Fruit fly (Drosophila melanogaster): ENCODE measurements around the gene ND-B14.5A.

ND-B14.5A gene

dm6 chrX:2196086-2196732 is 23.9 kb downstream of the ND-B14.5A start (continued):
- TF ChIP-seq CG1792 (GFP tag; optimal IDR thresholded peaks at IDR 0.05), result no peak
- no peak for TF ChIP-seq trh (GFP tag; optimal IDR thresholded peaks at IDR 0.05)
- TF ChIP-seq CG31441 (GFP tag; IDR thresholded peaks at IDR 0.05), result no peak
- no peak for TF ChIP-seq CG15601 (tag; optimal IDR thresholded peaks at IDR 0.05)
- no peak for TF ChIP-seq fd96Cb (tag; optimal IDR thresholded peaks at IDR 0.05)
- TF ChIP-seq CG5180 (GFP tag; optimal IDR thresholded peaks at IDR 0.05), result no peak
- no peak for TF ChIP-seq ttk (GFP tag; IDR thresholded peaks at IDR 0.05)
- TF ChIP-seq CG4854 (GFP tag; optimal IDR thresholded peaks at IDR 0.05), result no peak
- no peak for TF ChIP-seq CG10209 (GFP tag; optimal IDR thresholded peaks at IDR 0.05)
- TF ChIP-seq Dad (GFP tag; optimal IDR thresholded peaks at IDR 0.05), result no peak
- TF ChIP-seq Drgx (GFP tag; IDR thresholded peaks at IDR 0.05), result peak; percentile 74
- TF ChIP-seq Doc2 (GFP tag; IDR thresholded peaks at IDR 0.05), result no peak
- TF ChIP-seq chif (GFP tag; optimal IDR thresholded peaks at IDR 0.05), result no peak
- TF ChIP-seq CG13775 (GFP tag; optimal IDR thresholded peaks at IDR 0.05), result no peak
- TF ChIP-seq CG8478 (optimal IDR thresholded peaks at IDR 0.05), result no peak
- no peak for TF ChIP-seq rib (GFP tag; IDR thresholded peaks at IDR 0.05)
- TF ChIP-seq CG18619 (GFP tag; optimal IDR thresholded peaks at IDR 0.05), result no peak
- no peak for TF ChIP-seq lmd (GFP tag; IDR thresholded peaks at IDR 0.05)
- TF ChIP-seq dmrt99B (tag; optimal IDR thresholded peaks at IDR 0.05), result no peak
- no peak for TF ChIP-seq pan (optimal IDR thresholded peaks at IDR 0.05)
- TF ChIP-seq pan (GFP tag; optimal IDR thresholded peaks at IDR 0.05 in 1 of 2, IDR thresholded peaks at IDR 0.05 in 1 of 2), result peak in 1 of 2 experiments; percentile 24
- no peak for TF ChIP-seq CG6254 (GFP tag; optimal IDR thresholded peaks at IDR 0.05)
- TF ChIP-seq CG4360 (GFP tag; IDR thresholded peaks at IDR 0.05), result no peak
- TF ChIP-seq CG12942 (GFP tag; optimal IDR thresholded peaks at IDR 0.05), result no peak
- TF ChIP-seq B-H2 (GFP tag; optimal IDR thresholded peaks at IDR 0.05), result no peak
- TF ChIP-seq nau (GFP tag; optimal IDR thresholded peaks at IDR 0.05), result no peak
- TF ChIP-seq CG6689 (GFP tag; IDR thresholded peaks at IDR 0.05), result 0 out of 2 replicates have a peak, but pooled peaks have one; percentile 26
- no peak for TF ChIP-seq BEAF-32 (GFP tag; optimal IDR thresholded peaks at IDR 0.05)
- TF ChIP-seq Gug (GFP tag; IDR thresholded peaks at IDR 0.05), result no peak
- TF ChIP-seq Lpt (GFP tag; optimal IDR thresholded peaks at IDR 0.05), result no peak
- TF ChIP-seq inv (GFP tag; IDR thresholded peaks at IDR 0.05; ENCODE audit: partially characterized antibody), result no peak
- no peak for TF ChIP-seq CG8359 (GFP tag; optimal IDR thresholded peaks at IDR 0.05; ENCODE audit: borderline replicate concordance)
- no peak for TF ChIP-seq amos (GFP tag; IDR thresholded peaks at IDR 0.05; ENCODE audit: partially characterized antibody)
- TF ChIP-seq bowl (GFP tag; IDR thresholded peaks at IDR 0.05), result no peak
- no peak for TF ChIP-seq sqz (GFP tag; optimal IDR thresholded peaks at IDR 0.05)
- TF ChIP-seq CG18476 (GFP tag; optimal IDR thresholded peaks at IDR 0.05), result no peak
- TF ChIP-seq schlank (tag; optimal IDR thresholded peaks at IDR 0.05), result no peak
- no peak for TF ChIP-seq hbn (GFP tag; IDR thresholded peaks at IDR 0.05; ENCODE audit: partially characterized antibody)
- no peak for TF ChIP-seq gcm (GFP tag; optimal IDR thresholded peaks at IDR 0.05)
- peak; percentile 40 for TF ChIP-seq Med (GFP tag)
- no peak for TF ChIP-seq dan (GFP tag; IDR thresholded peaks at IDR 0.05)
- no peak for TF ChIP-seq peb (GFP tag; IDR thresholded peaks at IDR 0.05)
- no peak for TF ChIP-seq CG12155 (GFP tag; optimal IDR thresholded peaks at IDR 0.05)
- no peak for TF ChIP-seq toy (GFP tag; IDR thresholded peaks at IDR 0.05)
- no peak for TF ChIP-seq CG3163 (GFP tag; optimal IDR thresholded peaks at IDR 0.05)
- 0 out of 3 replicates have a peak, but pooled peaks have one; percentile 8 for TF ChIP-seq row (GFP tag; IDR thresholded peaks at IDR 0.05)
- no peak for TF ChIP-seq hkb (optimal IDR thresholded peaks at IDR 0.05)
- peak; percentile 39; the same call in 1 of the 2 replicates for TF ChIP-seq hkb (GFP tag; IDR thresholded peaks at IDR 0.05)
- TF ChIP-seq Hr39 (optimal IDR thresholded peaks at IDR 0.05), result no peak
- TF ChIP-seq Elba2 (GFP tag; optimal IDR thresholded peaks at IDR 0.05), result no peak
- no peak for TF ChIP-seq NC2β (GFP tag; optimal IDR thresholded peaks at IDR 0.05)
- TF ChIP-seq pros (GFP tag; optimal IDR thresholded peaks at IDR 0.05), result no peak
